Fruit fly (Drosophila melanogaster) whole organism, embryonic: ENCODE measurements around the gene CG16790.

Experiments
- Asciz ChIP-seq: fragments of 200-800 bp; sonication (Bioruptor generic); optimal IDR thresholded peaks from 2 replicates; lab custom pipeline; 2017; ENCODE audit warnings: missing biosample characterization, mild to moderate bottlenecking, missing genetic modification characterization, missing genetic modification reagents
- CG10654 ChIP-seq: fragments of 200-800 bp; sonication (Bioruptor generic); optimal IDR thresholded peaks from 2 replicates; lab custom pipeline; 2016; ENCODE audit warnings: missing biosample characterization, missing genetic modification characterization
- CG10959 ChIP-seq: fragments of 200-800 bp; sonication (Bioruptor generic); IDR thresholded peaks from 2 replicates; pipeline ENCODE4 v1.3.6; 2022; ENCODE audit warnings: missing biosample characterization, missing genetic modification characterization
- CG12219 ChIP-seq: fragments of 200-800 bp; sonication (Bioruptor generic); optimal IDR thresholded peaks from 3 replicates; lab custom pipeline; 2018; ENCODE audit warnings: missing biosample characterization, mild to moderate bottlenecking, missing genetic modification characterization
- CG12659 ChIP-seq: fragments of 200-800 bp; sonication (Bioruptor generic); optimal IDR thresholded peaks from 3 replicates; lab custom pipeline; 2017; ENCODE audit warnings: mild to moderate bottlenecking, missing biosample characterization, missing genetic modification reagents, missing genetic modification characterization
- CG12769 ChIP-seq: fragments of 200-800 bp; sonication (Bioruptor generic); optimal IDR thresholded peaks from 2 replicates; lab custom pipeline; 2019; ENCODE audit warnings: missing biosample characterization, mild to moderate bottlenecking, missing genetic modification characterization, moderate library complexity
- CG15479 ChIP-seq: fragments of 200-800 bp; sonication (Bioruptor generic); optimal IDR thresholded peaks from 3 replicates; lab custom pipeline; 2019; ENCODE audit warnings: missing biosample characterization, mild to moderate bottlenecking, missing genetic modification characterization, moderate library complexity
- CG16815 ChIP-seq: fragments of 200-800 bp; sonication (Bioruptor generic); optimal IDR thresholded peaks from 3 replicates; lab custom pipeline; 2017; ENCODE audit warnings: missing biosample characterization, mild to moderate bottlenecking, missing genetic modification characterization
- CG17829 ChIP-seq: fragments of 200-800 bp; optimal IDR thresholded peaks from 2 replicates; lab custom pipeline; 2019; ENCODE audit warnings: missing biosample characterization, mild to moderate bottlenecking, missing genetic modification characterization, moderate library complexity
- CG2129 ChIP-seq: fragments of 200-800 bp; sonication (Bioruptor generic); IDR thresholded peaks from 2 replicates; pipeline ENCODE4 v1.3.6; 2022; ENCODE audit warnings: missing biosample characterization, missing genetic modification characterization; ENCODE audit not compliant: partially characterized antibody
- CG2678 ChIP-seq: fragments of 200-800 bp; sonication (Bioruptor generic); optimal IDR thresholded peaks from 3 replicates; lab custom pipeline; 2019; ENCODE audit warnings: missing biosample characterization, mild to moderate bottlenecking, missing genetic modification characterization, moderate library complexity
- CG32767 ChIP-seq: fragments of 200-800 bp; sonication (Bioruptor generic); IDR thresholded peaks from 2 replicates; pipeline ENCODE4 v1.3.6; 2022; ENCODE audit warnings: missing biosample characterization, missing genetic modification characterization
- CG33213 ChIP-seq: fragments of 200-800 bp; sonication (Bioruptor generic); optimal IDR thresholded peaks from 3 replicates; lab custom pipeline; 2016; ENCODE audit warnings: missing biosample characterization, missing genetic modification characterization
- CG34422 ChIP-seq: fragments of 200-800 bp; sonication (Bioruptor generic); IDR thresholded peaks from 3 replicates; pipeline ENCODE4 v1.3.6; 2022; ENCODE audit warnings: missing biosample characterization, missing genetic modification characterization
- CG6683 ChIP-seq: fragments of 200-800 bp; sonication (Bioruptor generic); optimal IDR thresholded peaks from 2 replicates; lab custom pipeline; 2017; ENCODE audit warnings: missing biosample characterization, mild to moderate bottlenecking, missing genetic modification characterization, missing genetic modification reagents
- CG8089 ChIP-seq: fragments of 200-800 bp; sonication (Bioruptor generic); optimal IDR thresholded peaks from 3 replicates; lab custom pipeline; 2016; ENCODE audit warnings: missing biosample characterization, missing genetic modification characterization
- CG8478 ChIP-seq: fragments of >200 bp; optimal IDR thresholded peaks from 2 replicates; lab custom pipeline; 2018
- CG9437 ChIP-seq: fragments of 200-800 bp; sonication (Bioruptor generic); optimal IDR thresholded peaks from 2 replicates; lab custom pipeline; 2018; ENCODE audit warnings: missing biosample characterization, mild to moderate bottlenecking, missing genetic modification characterization
- CG9609 ChIP-seq: fragments of 200-800 bp; sonication (Bioruptor generic); optimal IDR thresholded peaks from 3 replicates; lab custom pipeline; 2016; ENCODE audit warnings: missing biosample characterization, missing genetic modification characterization
- CHES-1-like ChIP-seq: fragments of 200-800 bp; sonication (Bioruptor generic); optimal IDR thresholded peaks from 2 replicates; lab custom pipeline; 2016; ENCODE audit warnings: missing biosample characterization, missing genetic modification characterization
- Dip3 ChIP-seq: fragments of 200-800 bp; sonication (Bioruptor generic); optimal IDR thresholded peaks from 3 replicates; lab custom pipeline; 2016; ENCODE audit warnings: missing biosample characterization, missing genetic modification characterization
- HLH3B ChIP-seq: fragments of 200-800 bp; sonication (Bioruptor generic); IDR thresholded peaks from 2 replicates; pipeline ENCODE4 v1.3.6; 2022; ENCODE audit warnings: missing biosample characterization, missing genetic modification characterization
- Lim3 ChIP-seq: fragments of 200-800 bp; sonication (Bioruptor generic); IDR thresholded peaks from 2 replicates; pipeline ENCODE4 v1.3.6; 2022; ENCODE audit warnings: missing biosample characterization, missing genetic modification characterization
- MTF-1 ChIP-seq: fragments of 200-800 bp; sonication (Bioruptor generic); optimal IDR thresholded peaks from 2 replicates; lab custom pipeline; 2018; ENCODE audit warnings: missing biosample characterization, mild to moderate bottlenecking, missing genetic modification characterization, borderline replicate concordance
- Med ChIP-seq: fragments of 200-800 bp; sonication (Bioruptor generic); peaks from one replicate; lab custom pipeline; 2016; ENCODE audit warnings: missing biosample characterization, missing genetic modification characterization, mild to moderate bottlenecking, inconsistent platforms, moderate library complexity
- NfI ChIP-seq: fragments of 200-800 bp; sonication (Bioruptor generic); optimal IDR thresholded peaks from 3 replicates; lab custom pipeline; 2018; ENCODE audit warnings: missing biosample characterization, mild to moderate bottlenecking, missing genetic modification characterization, moderate library complexity
- Pdp1 ChIP-seq, 2 experiments: fragments of 200-800 bp; sonication (Bioruptor generic); optimal IDR thresholded peaks; 3 replicates each; lab custom pipeline; 2016; ENCODE audit warnings: missing biosample characterization in 2 of 2, missing genetic modification characterization in 2 of 2, mild to moderate bottlenecking in 1 of 2, moderate library complexity in 1 of 2
- Sox102F ChIP-seq: fragments of 200-800 bp; sonication (Bioruptor generic); optimal IDR thresholded peaks from 2 replicates; lab custom pipeline; 2018; ENCODE audit warnings: missing biosample characterization, mild to moderate bottlenecking, missing genetic modification characterization, moderate library complexity
- Usf ChIP-seq: fragments of 200-800 bp; sonication (Bioruptor generic); optimal IDR thresholded peaks from 2 replicates; lab custom pipeline; 2017; ENCODE audit warnings: missing genotype, missing biosample characterization, missing genetic modification characterization
- Xrp1 ChIP-seq: fragments of 200-800 bp; sonication (Bioruptor generic); IDR thresholded peaks from 2 replicates; pipeline ENCODE4 v1.3.6; 2022; ENCODE audit warnings: missing biosample characterization, missing genetic modification characterization
- amos ChIP-seq: fragments of 200-800 bp; sonication (Bioruptor generic); IDR thresholded peaks from 2 replicates; pipeline ENCODE4 v1.3.6; 2022; ENCODE audit warnings: missing biosample characterization, missing genetic modification characterization; ENCODE audit not compliant: partially characterized antibody
- ara ChIP-seq: fragments of 200-800 bp; sonication (Bioruptor generic); IDR thresholded peaks from 2 replicates; pipeline ENCODE4 v1.3.6; 2022; ENCODE audit warnings: missing biosample characterization, missing genetic modification characterization
- bsh ChIP-seq, 2 experiments: fragments of 200-800 bp; sonication (Bioruptor generic); optimal IDR thresholded peaks; 2 replicates each; lab custom pipeline; 2017 to 2018; ENCODE audit warnings: mild to moderate bottlenecking in 2 of 2, missing biosample characterization in 2 of 2, missing genetic modification characterization in 2 of 2, moderate library complexity in 1 of 2
- chif ChIP-seq, 2 experiments: fragments of 200-800 bp; sonication (Bioruptor generic); optimal IDR thresholded peaks; 3 replicates each; lab custom pipeline; 2016; ENCODE audit warnings: missing biosample characterization in 2 of 2, missing genetic modification characterization in 2 of 2
- chn ChIP-seq: fragments of 200-800 bp; sonication (Bioruptor generic); optimal IDR thresholded peaks from 2 replicates; lab custom pipeline; 2016; ENCODE audit warnings: missing biosample characterization, missing genetic modification characterization
- disco-r ChIP-seq: fragments of 200-800 bp; sonication (Bioruptor generic); optimal IDR thresholded peaks from 2 replicates; lab custom pipeline; 2016; ENCODE audit warnings: missing biosample characterization, missing genetic modification characterization
- dysf ChIP-seq: fragments of 200-800 bp; sonication (Bioruptor generic); IDR thresholded peaks from 3 replicates; pipeline ENCODE4 v1.3.6; 2022; ENCODE audit warnings: missing biosample characterization, missing genetic modification characterization
- fd96Cb ChIP-seq: fragments of 200-800 bp; sonication (Bioruptor generic); optimal IDR thresholded peaks from 2 replicates; lab custom pipeline; 2018; ENCODE audit warnings: missing biosample characterization, mild to moderate bottlenecking, missing genetic modification characterization, moderate library complexity
- gsb ChIP-seq: fragments of 200-800 bp; sonication (Bioruptor generic); IDR thresholded peaks from 2 replicates; pipeline ENCODE4 v1.3.6; 2022; ENCODE audit warnings: missing biosample characterization, missing genetic modification characterization
- her ChIP-seq: fragments of 200-800 bp; sonication (Bioruptor generic); optimal IDR thresholded peaks from 2 replicates; lab custom pipeline; 2016; ENCODE audit warnings: missing biosample characterization, missing genetic modification characterization
- lab ChIP-seq: fragments of 200-800 bp; sonication (Bioruptor generic); optimal IDR thresholded peaks from 3 replicates; lab custom pipeline; 2017; ENCODE audit warnings: missing biosample characterization, missing genetic modification characterization, mild to moderate bottlenecking, moderate library complexity, missing genetic modification reagents
- nau ChIP-seq: fragments of 200-800 bp; sonication (Bioruptor generic); optimal IDR thresholded peaks from 3 replicates; lab custom pipeline; 2017; ENCODE audit warnings: missing biosample characterization, mild to moderate bottlenecking, missing genetic modification characterization, missing genetic modification reagents
- nmo ChIP-seq: fragments of 200-800 bp; sonication (Bioruptor generic); optimal IDR thresholded peaks from 2 replicates; lab custom pipeline; 2018; ENCODE audit warnings: missing biosample characterization, mild to moderate bottlenecking, missing genetic modification characterization, moderate library complexity
- odd ChIP-seq: fragments of 200-800 bp; sonication (Bioruptor generic); optimal IDR thresholded peaks from 2 replicates; lab custom pipeline; 2017; ENCODE audit warnings: missing biosample characterization, mild to moderate bottlenecking, missing genetic modification characterization
- pan ChIP-seq, 4 experiments: fragments of >200 bp in 3 of 4; fragments of 200-800 bp in 1 of 4; sonication (Bioruptor generic) in 1 of 4; optimal IDR thresholded peaks in 3 of 4; IDR thresholded peaks in 1 of 4; 2 replicates each; pipeline versions ENCODE4 v1.3.6 to Lab custom; 2017 to 2022; ENCODE audit warnings: missing biosample characterization in 2 of 4, missing genetic modification characterization in 2 of 4, mixed read lengths in 1 of 4
- pho ChIP-seq: fragments of 200-800 bp; sonication (Bioruptor generic); optimal IDR thresholded peaks from 2 replicates; lab custom pipeline; 2016; ENCODE audit warnings: missing biosample characterization, missing genetic modification characterization
- so ChIP-seq: fragments of 200-800 bp; sonication (Bioruptor generic); IDR thresholded peaks from 3 replicates; pipeline ENCODE4 v1.3.6; 2022; ENCODE audit warnings: missing biosample characterization, missing genetic modification characterization
- toy ChIP-seq: fragments of 200-800 bp; sonication (Bioruptor generic); IDR thresholded peaks from 2 replicates; pipeline ENCODE4 v1.3.6; 2022; ENCODE audit warnings: missing biosample characterization, missing genetic modification characterization
- unc-4 ChIP-seq: fragments of 200-800 bp; sonication (Bioruptor generic); IDR thresholded peaks from 2 replicates; pipeline ENCODE4 v1.3.6; 2022; ENCODE audit warnings: missing biosample characterization, missing genetic modification characterization; ENCODE audit not compliant: partially characterized antibody

The CG16790 gene

dm6 chr3R:9598099-9598498 is 28.1 kb upstream of the CG16790 start (continued):
- no peak for TF ChIP-seq CG32767 (GFP tag; lab: Robert Waterston, UW)
- no peak for TF ChIP-seq nmo (GFP tag; lab: Kevin White, UChicago)
- peak; percentile 37 for TF ChIP-seq lab
- TF ChIP-seq bsh (GFP tag; optimal IDR thresholded peaks at IDR 0.05; lab: Kevin White, UChicago) = peak; percentile 67 to 83
- no peak for TF ChIP-seq CG8478
- peak; percentile 59; the same call in 1 of the 2 replicates for TF ChIP-seq ara (GFP tag; lab: Robert Waterston, UW)
- peak; percentile 25 for TF ChIP-seq her (GFP tag; lab: Kevin White, UChicago)
- peak; percentile 21 for TF ChIP-seq CG10654 (GFP tag; lab: Kevin White, UChicago)
- peak; percentile 14 for TF ChIP-seq CG12659 (GFP tag; lab: Kevin White, UChicago)
- TF ChIP-seq CG12219 = peak; percentile 59
- TF ChIP-seq CG16815 (GFP tag; lab: Kevin White, UChicago) = peak; percentile 40
- no peak for TF ChIP-seq Usf (GFP tag; lab: Kevin White, UChicago)
- no peak for TF ChIP-seq amos
- TF ChIP-seq chif (GFP tag; optimal IDR thresholded peaks at IDR 0.05; lab: Kevin White, UChicago) = peak; percentile 56 to 76
- TF ChIP-seq MTF-1 (GFP tag; lab: Kevin White, UChicago) = no peak
- TF ChIP-seq CHES-1-like (GFP tag; lab: Kevin White, UChicago) = no peak
- no peak for TF ChIP-seq odd (GFP tag; lab: Kevin White, UChicago)
- peak; percentile 36; the same call in 1 of the 2 replicates for TF ChIP-seq Xrp1 (GFP tag; lab: Robert Waterston, UW)
- peak; percentile 51 for TF ChIP-seq CG12769 (tag; lab: Kevin White, UChicago)
- TF ChIP-seq pan (optimal IDR thresholded peaks at IDR 0.05; lab: Kevin White, UChicago) = no peak
- no peak for TF ChIP-seq pan (GFP tag; optimal IDR thresholded peaks at IDR 0.05 in 1 of 2, IDR thresholded peaks at IDR 0.05 in 1 of 2)
- no peak for TF ChIP-seq Lim3 (GFP tag; lab: Robert Waterston, UW)
- peak; percentile 30 for TF ChIP-seq NfI (GFP tag; lab: Kevin White, UChicago)
- no peak for TF ChIP-seq CG6683 (GFP tag; lab: Kevin White, UChicago)
- no peak for TF ChIP-seq Dip3 (GFP tag; lab: Kevin White, UChicago)
- TF ChIP-seq Asciz (GFP tag; lab: Kevin White, UChicago) = peak; percentile 53
- TF ChIP-seq CG34422 = 0 out of 3 replicates have a peak, but pooled peaks have one; percentile 15
- TF ChIP-seq CG2129 (GFP tag; lab: Robert Waterston, UW) = no peak
- no peak for TF ChIP-seq CG9437 (GFP tag; lab: Kevin White, UChicago)
- peak; percentile 75 for TF ChIP-seq fd96Cb (tag; lab: Kevin White, UChicago)
- no peak for TF ChIP-seq toy (GFP tag; lab: Robert Waterston, UW)
- TF ChIP-seq disco-r (GFP tag; lab: Kevin White, UChicago) = no peak
- TF ChIP-seq nau (GFP tag; lab: Kevin White, UChicago) = peak; percentile 19
- no peak for TF ChIP-seq gsb (GFP tag; lab: Robert Waterston, UW)
- TF ChIP-seq so (GFP tag; lab: Robert Waterston, UW) = 0 out of 3 replicates have a peak, but pooled peaks have one; percentile 15
- TF ChIP-seq Sox102F = peak; percentile 77
- TF ChIP-seq CG10959 = no peak
- peak; percentile 55; the same call in 1 of the 3 replicates for TF ChIP-seq dysf (GFP tag; lab: Robert Waterston, UW)
- TF ChIP-seq chn = peak; percentile 39
- no peak for TF ChIP-seq CG15479 (GFP tag; lab: Kevin White, UChicago)
- TF ChIP-seq CG17829 (tag; lab: Kevin White, UChicago) = peak; percentile 68
- 0 out of 2 replicates have a peak, but pooled peaks have one; percentile 31 for TF ChIP-seq HLH3B (GFP tag; lab: Robert Waterston, UW)
- TF ChIP-seq Pdp1 (GFP tag; optimal IDR thresholded peaks at IDR 0.05; lab: Kevin White, UChicago) = peak in 1 of 2 experiments; percentile 32
- peak; percentile 12 for TF ChIP-seq CG8089
- no peak for TF ChIP-seq pho (GFP tag; lab: Kevin White, UChicago)
- peak; percentile 54 for TF ChIP-seq CG2678 (tag; lab: Kevin White, UChicago)
- no peak for TF ChIP-seq CG9609 (GFP tag; lab: Kevin White, UChicago)
- TF ChIP-seq CG33213 = no peak
- TF ChIP-seq Med (GFP tag; lab: Kevin White, UChicago) = peak; percentile 58
- TF ChIP-seq unc-4 (GFP tag; lab: Robert Waterston, UW) = no peak
